Fruit fly (Drosophila melanogaster) whole organism, prepupa: ENCODE measurements around the gene Tmep.

Experiments used
- CG10669 ChIP-seq: fragments of 200-800 bp; sonication (Bioruptor generic); optimal IDR thresholded peaks from 3 replicates; lab custom pipeline; 2018; ENCODE audit warnings: missing biosample characterization, mild to moderate bottlenecking, missing genetic modification characterization, moderate library complexity
- CG11762 ChIP-seq: fragments of 200-800 bp; sonication (Bioruptor generic); optimal IDR thresholded peaks from 3 replicates; lab custom pipeline; 2016; ENCODE audit warnings: missing biosample characterization, missing genetic modification characterization; ENCODE audit not compliant: insufficient read depth
- CG15336 ChIP-seq: fragments of 200-800 bp; sonication (Bioruptor generic); IDR thresholded peaks from 2 replicates; pipeline ENCODE4 v1.3.6; 2022; ENCODE audit warnings: missing biosample characterization, missing genetic modification characterization
- CG1621 ChIP-seq: fragments of 200-800 bp; sonication (Bioruptor generic); optimal IDR thresholded peaks from 3 replicates; lab custom pipeline; 2018; ENCODE audit warnings: missing biosample characterization, mild to moderate bottlenecking, missing genetic modification characterization
- CG16779 ChIP-seq: fragments of 200-800 bp; sonication (Bioruptor generic); optimal IDR thresholded peaks from 3 replicates; lab custom pipeline; 2017; ENCODE audit warnings: missing biosample characterization, mild to moderate bottlenecking, missing genetic modification characterization
- CG3032 ChIP-seq: fragments of 200-800 bp; optimal IDR thresholded peaks from 2 replicates; lab custom pipeline; 2019; ENCODE audit warnings: missing biosample characterization, mild to moderate bottlenecking, missing genetic modification characterization, moderate library complexity
- CG31627 ChIP-seq: fragments of 200-800 bp; sonication (Bioruptor generic); optimal IDR thresholded peaks from 3 replicates; lab custom pipeline; 2016; ENCODE audit warnings: missing biosample characterization, missing genetic modification characterization
- CG32006 ChIP-seq: fragments of 200-800 bp; sonication (Bioruptor generic); optimal IDR thresholded peaks from 3 replicates; lab custom pipeline; 2017; ENCODE audit warnings: missing biosample characterization, mild to moderate bottlenecking, missing genetic modification characterization
- CG34406 ChIP-seq: fragments of 200-800 bp; sonication (Bioruptor generic); optimal IDR thresholded peaks from 3 replicates; lab custom pipeline; 2016; ENCODE audit warnings: missing biosample characterization, missing genetic modification characterization
- CG3919 ChIP-seq: fragments of 200-800 bp; sonication (Bioruptor generic); optimal IDR thresholded peaks from 3 replicates; lab custom pipeline; 2016; ENCODE audit warnings: missing biosample characterization, missing genetic modification characterization
- CG6163 ChIP-seq: fragments of 200-800 bp; sonication (Bioruptor generic); IDR thresholded peaks from 3 replicates; pipeline ENCODE4 v1.3.6; 2022; ENCODE audit warnings: missing biosample characterization, missing genetic modification characterization
- CG6808 ChIP-seq: fragments of 200-800 bp; sonication (Bioruptor generic); optimal IDR thresholded peaks from 3 replicates; lab custom pipeline; 2017; ENCODE audit warnings: missing biosample characterization, missing genetic modification characterization, mild to moderate bottlenecking, moderate library complexity, missing genetic modification reagents
- CG6854 ChIP-seq: fragments of 200-800 bp; sonication (Bioruptor generic); optimal IDR thresholded peaks from 2 replicates; lab custom pipeline; 2017; ENCODE audit warnings: missing biosample characterization, mild to moderate bottlenecking, missing genetic modification characterization
- CG7368 ChIP-seq: fragments of 200-800 bp; sonication (Bioruptor generic); optimal IDR thresholded peaks from 3 replicates; lab custom pipeline; 2016; ENCODE audit warnings: missing biosample characterization, missing genetic modification characterization
- CG8119 ChIP-seq: fragments of 200-800 bp; sonication (Bioruptor generic); IDR thresholded peaks from 3 replicates; pipeline ENCODE4 v1.3.6; 2022; ENCODE audit warnings: missing biosample characterization, missing genetic modification characterization
- CG8319 ChIP-seq: fragments of 200-800 bp; sonication (Bioruptor generic); optimal IDR thresholded peaks from 3 replicates; lab custom pipeline; 2016; ENCODE audit warnings: missing biosample characterization, missing genetic modification characterization
- CG8632 ChIP-seq: fragments of 200-800 bp; sonication (Bioruptor generic); optimal IDR thresholded peaks from 3 replicates; lab custom pipeline; 2016; ENCODE audit warnings: missing biosample characterization, missing genetic modification characterization
- Eip75B ChIP-seq: fragments of 200-800 bp; sonication (Bioruptor generic); optimal IDR thresholded peaks from 3 replicates; lab custom pipeline; 2016; ENCODE audit warnings: missing biosample characterization, missing genetic modification characterization
- Eip78C ChIP-seq: fragments of 200-800 bp; sonication (Bioruptor generic); peaks from one replicate; lab custom pipeline; 2016; ENCODE audit warnings: missing biosample characterization, missing genetic modification characterization
- Eip93F ChIP-seq: fragments of 200-800 bp; sonication (Bioruptor generic); optimal IDR thresholded peaks from 2 replicates; lab custom pipeline; 2016; ENCODE audit warnings: missing biosample characterization, mild to moderate bottlenecking, missing genetic modification characterization
- Ets96B ChIP-seq: fragments of 200-800 bp; optimal IDR thresholded peaks from 2 replicates; lab custom pipeline; 2019; ENCODE audit warnings: missing biosample characterization, mild to moderate bottlenecking, missing genetic modification characterization, moderate library complexity
- Gug ChIP-seq: fragments of 200-800 bp; sonication (Bioruptor generic); IDR thresholded peaks from 2 replicates; pipeline ENCODE4 v1.3.6; 2022; ENCODE audit warnings: missing biosample characterization, missing genetic modification characterization
- Hr38 ChIP-seq: sonication (Bioruptor generic); optimal IDR thresholded peaks from 2 replicates; lab custom pipeline; 2016; ENCODE audit warnings: missing biosample characterization, missing genetic modification characterization
- Hr39 ChIP-seq: fragments of 200-800 bp; sonication (Bioruptor generic); optimal IDR thresholded peaks from 2 replicates; lab custom pipeline; 2016; ENCODE audit warnings: missing biosample characterization, missing genetic modification characterization
- Hr4 ChIP-seq: fragments of 200-800 bp; sonication (Bioruptor generic); optimal IDR thresholded peaks from 3 replicates; lab custom pipeline; 2016; ENCODE audit warnings: missing biosample characterization, missing genetic modification characterization
- Lpt ChIP-seq: fragments of 200-800 bp; sonication (Bioruptor generic); optimal IDR thresholded peaks from 3 replicates; lab custom pipeline; 2016; ENCODE audit warnings: missing biosample characterization, missing genetic modification characterization
- Met ChIP-seq: fragments of 200-800 bp; sonication (Bioruptor generic); optimal IDR thresholded peaks from 3 replicates; lab custom pipeline; 2016; ENCODE audit warnings: missing biosample characterization, missing genetic modification characterization
- OdsH ChIP-seq: fragments of 200-800 bp; sonication (Bioruptor generic); optimal IDR thresholded peaks from 3 replicates; lab custom pipeline; 2016; ENCODE audit warnings: missing biosample characterization, missing genetic modification characterization
- Smox ChIP-seq: fragments of 200-800 bp; sonication (Bioruptor generic); optimal IDR thresholded peaks from 3 replicates; lab custom pipeline; 2016; ENCODE audit warnings: missing biosample characterization, missing genetic modification characterization
- Sox102F ChIP-seq: fragments of 200-800 bp; sonication (Bioruptor generic); optimal IDR thresholded peaks from 2 replicates; lab custom pipeline; 2016; ENCODE audit warnings: missing biosample characterization, mild to moderate bottlenecking, missing genetic modification characterization
- Sox14 ChIP-seq: fragments of 200-800 bp; sonication (Bioruptor generic); optimal IDR thresholded peaks from 3 replicates; lab custom pipeline; 2016; ENCODE audit warnings: missing biosample characterization, missing genetic modification characterization
- Sox15 ChIP-seq: fragments of 200-800 bp; sonication (Bioruptor generic); optimal IDR thresholded peaks from 3 replicates; lab custom pipeline; 2016; ENCODE audit warnings: missing biosample characterization, missing genetic modification characterization
- achi ChIP-seq: fragments of 200-800 bp; sonication (Bioruptor generic); optimal IDR thresholded peaks from 3 replicates; lab custom pipeline; 2016; ENCODE audit warnings: missing biosample characterization, missing genetic modification characterization
- acj6 ChIP-seq: fragments of 200-800 bp; sonication (Bioruptor generic); optimal IDR thresholded peaks from 3 replicates; lab custom pipeline; 2016; ENCODE audit warnings: missing biosample characterization, missing genetic modification characterization
- cyc ChIP-seq: fragments of 200-800 bp; sonication (Bioruptor generic); optimal IDR thresholded peaks from 3 replicates; lab custom pipeline; 2016; ENCODE audit warnings: missing biosample characterization, missing genetic modification characterization
- dac ChIP-seq: fragments of 200-800 bp; sonication (Bioruptor generic); optimal IDR thresholded peaks from 2 replicates; lab custom pipeline; 2017; ENCODE audit warnings: missing biosample characterization, mild to moderate bottlenecking, missing genetic modification characterization
- dsx ChIP-seq: fragments of 200-800 bp; optimal IDR thresholded peaks from 3 replicates; lab custom pipeline; 2019; ENCODE audit warnings: missing biosample characterization, mild to moderate bottlenecking, missing genetic modification characterization, moderate library complexity; ENCODE audit not compliant: poor library complexity, severe bottlenecking
- fd59A ChIP-seq: fragments of 200-800 bp; sonication (Bioruptor generic); optimal IDR thresholded peaks from 2 replicates; lab custom pipeline; 2017; ENCODE audit warnings: missing biosample characterization, mild to moderate bottlenecking, missing genetic modification characterization, missing genetic modification reagents
- fd85E ChIP-seq: fragments of 200-800 bp; sonication (Bioruptor generic); optimal IDR thresholded peaks from 3 replicates; lab custom pipeline; 2016; ENCODE audit warnings: missing biosample characterization, missing genetic modification characterization
- fkh ChIP-seq: fragments of 200-800 bp; sonication (Bioruptor generic); optimal IDR thresholded peaks from 3 replicates; lab custom pipeline; 2017; ENCODE audit warnings: missing biosample characterization, mild to moderate bottlenecking, missing genetic modification characterization, moderate library complexity
- lz ChIP-seq: fragments of 200-800 bp; sonication (Bioruptor generic); optimal IDR thresholded peaks from 3 replicates; lab custom pipeline; 2016; ENCODE audit warnings: missing biosample characterization, missing genetic modification characterization
- net ChIP-seq: fragments of 200-800 bp; sonication (Bioruptor generic); optimal IDR thresholded peaks from 3 replicates; lab custom pipeline; 2016; ENCODE audit warnings: missing biosample characterization, missing genetic modification characterization
- pdm3 ChIP-seq: fragments of 200-800 bp; sonication (Bioruptor generic); optimal IDR thresholded peaks from 3 replicates; lab custom pipeline; 2016; ENCODE audit warnings: missing biosample characterization, missing genetic modification characterization
- salr ChIP-seq, 2 experiments: fragments of 200-800 bp; sonication (Bioruptor generic); optimal IDR thresholded peaks; 3 replicates each; lab custom pipeline; 2016 to 2018; ENCODE audit warnings: missing biosample characterization in 2 of 2, missing genetic modification characterization in 2 of 2, mild to moderate bottlenecking in 1 of 2
- spab ChIP-seq: fragments of 200-800 bp; sonication (Bioruptor generic); optimal IDR thresholded peaks from 2 replicates; lab custom pipeline; 2017; ENCODE audit warnings: missing biosample characterization, mild to moderate bottlenecking, missing genetic modification characterization, missing genetic modification reagents
- topi ChIP-seq: fragments of 200-800 bp; sonication (Bioruptor generic); optimal IDR thresholded peaks from 3 replicates; lab custom pipeline; 2016; ENCODE audit warnings: missing biosample characterization, missing genetic modification characterization
- vri ChIP-seq: fragments of 200-800 bp; sonication (Bioruptor generic); optimal IDR thresholded peaks from 3 replicates; lab custom pipeline; 2016; ENCODE audit warnings: missing biosample characterization, mild to moderate bottlenecking, missing genetic modification characterization

The Tmep gene

dm6 chr3L:1578391-1578948 lies 9.5 kb downstream of the Tmep start (continued):
- 0 out of 3 replicates have a peak, but pooled peaks have one; percentile 16 for TF ChIP-seq CG8119 (GFP tag; lab: Robert Waterston, UW)
- no peak for TF ChIP-seq CG31627
- no peak for TF ChIP-seq Hr39
- TF ChIP-seq CG3032 (tag; lab: Kevin White, UChicago), result no peak
- no peak for TF ChIP-seq CG1621 (tag; lab: Kevin White, UChicago)
- TF ChIP-seq CG34406 (GFP tag; lab: Kevin White, UChicago), result no peak
- no peak for TF ChIP-seq Sox14 (GFP tag; lab: Kevin White, UChicago)
- no peak for TF ChIP-seq CG8632
- no peak for TF ChIP-seq CG10669 (GFP tag; lab: Kevin White, UChicago)
- TF ChIP-seq CG6808 (GFP tag; lab: Kevin White, UChicago), result no peak
- TF ChIP-seq lz, result no peak
- TF ChIP-seq OdsH (GFP tag; lab: Kevin White, UChicago), result no peak
- TF ChIP-seq CG15336 (GFP tag; lab: Robert Waterston, UW), result no peak
- TF ChIP-seq pdm3 (GFP tag; lab: Kevin White, UChicago), result no peak
- no peak for TF ChIP-seq fd85E (GFP tag; lab: Kevin White, UChicago)
- TF ChIP-seq, all 60 proteins: peak for 8

dm6 chr3L:1579169-1579853 lies 10.3 kb downstream of the Tmep start:
- TF ChIP-seq Met (GFP tag; lab: Kevin White, UChicago) (peak; percentile 36), Gug (GFP tag; lab: Robert Waterston, UW) (no peak), CG3919 (GFP tag; lab: Kevin White, UChicago) (peak; percentile 31), CG7368 (GFP tag; lab: Kevin White, UChicago) (peak; percentile 40), acj6 (GFP tag; lab: Kevin White, UChicago) (peak; percentile 29), Smox (GFP tag; lab: Kevin White, UChicago) (no peak), topi (no peak), Hr39 (peak; percentile 18), Lpt (no peak), spab (GFP tag; lab: Kevin White, UChicago) (peak; percentile 18), cyc (peak; percentile 4), CG8119 (GFP tag; lab: Robert Waterston, UW) (peak; percentile 63), Ets96B (tag; lab: Kevin White, UChicago) (peak; percentile 43), CG32006 (GFP tag; lab: Kevin White, UChicago) (peak; percentile 60), Eip78C (GFP tag; lab: Kevin White, UChicago) (peak; percentile 64), Sox102F (peak; percentile 37), CG6808 (GFP tag; lab: Kevin White, UChicago) (no peak), net (GFP tag; lab: Kevin White, UChicago) (peak; percentile 22), achi (peak; percentile 50), CG11762 (peak; percentile 10), CG34406 (GFP tag; lab: Kevin White, UChicago) (peak; percentile 41), dac (peak; percentile 15), CG3032 (tag; lab: Kevin White, UChicago) (peak; percentile 12), CG6854 (GFP tag; lab: Kevin White, UChicago) (no peak), CG16779 (tag; lab: Kevin White, UChicago) (no peak), Sox14 (GFP tag; lab: Kevin White, UChicago) (peak; percentile 55), Hr4 (GFP tag; lab: Kevin White, UChicago) (peak; percentile 53), fkh (GFP tag; lab: Kevin White, UChicago) (peak; percentile 98), fd59A (GFP tag; lab: Kevin White, UChicago) (no peak), lz (peak; percentile 37), dsx (GFP tag; lab: Kevin White, UChicago) (no peak), salr (GFP tag; optimal IDR thresholded peaks at IDR 0.05; lab: Kevin White, UChicago) (peak in 1 of 2 experiments; percentile 16), Hr38 (GFP tag; lab: Kevin White, UChicago) (no peak), CG15336 (GFP tag; lab: Robert Waterston, UW) (peak; percentile 36; the same call in 1 of the 2 replicates), Eip75B (GFP tag; lab: Kevin White, UChicago) (peak; percentile 56), vri (GFP tag; lab: Kevin White, UChicago) (peak; percentile 20), pdm3 (GFP tag; lab: Kevin White, UChicago) (peak; percentile 31), CG8319 (no peak), CG10669 (GFP tag; lab: Kevin White, UChicago) (peak; percentile 39), Eip93F (GFP tag; lab: Kevin White, UChicago) (no peak), Sox15 (no peak), CG6163 (GFP tag; lab: Robert Waterston, UW) (no peak)
